Worm (Caenorhabditis elegans) whole organism, late embryonic: ENCODE results near the gene Y50D4C.5.

Source experiments
- C08G9.2 ChIP-seq: sonication (generic microtip); optimal IDR thresholded peaks from 2 replicates; lab custom pipeline; 2016; ENCODE audit warnings: mild to moderate bottlenecking, missing genetic modification characterization, moderate library complexity, missing compliant biosample characterization
- Y22D7AL.16 ChIP-seq: sonication (generic microtip); optimal IDR thresholded peaks from 2 replicates; lab custom pipeline; 2016; ENCODE audit warnings: missing genetic modification characterization, missing compliant biosample characterization
- ahr-1 ChIP-seq: sonication (generic microtip); optimal IDR thresholded peaks from 2 replicates; lab custom pipeline; 2016; ENCODE audit warnings: missing genetic modification characterization, missing compliant biosample characterization
- ama-1 ChIP-seq: fragments of 150-350 bp; optimal IDR thresholded peaks from 2 replicates; lab custom pipeline; 2014
- ceh-14 ChIP-seq: sonication (generic microtip); optimal IDR thresholded peaks from 2 replicates; lab custom pipeline; 2016; ENCODE audit warnings: missing genotype, missing genetic modification characterization, missing compliant biosample characterization
- ceh-2 ChIP-seq: sonication (generic microtip); optimal IDR thresholded peaks from 2 replicates; lab custom pipeline; 2016; ENCODE audit warnings: missing genotype, missing genetic modification characterization, missing compliant biosample characterization
- ceh-30 ChIP-seq: fragments of 150-350 bp; optimal IDR thresholded peaks from 2 replicates; lab custom pipeline; 2014; ENCODE audit warnings: missing biosample characterization, missing genetic modification characterization
- ceh-45 ChIP-seq: fragments of 200-800 bp; sonication (Bioruptor generic); IDR thresholded peaks from 2 replicates; pipeline ENCODE4 v1.3.6; 2022; ENCODE audit warnings: missing genetic modification reagents, missing genetic modification characterization, missing compliant biosample characterization
- ceh-48 ChIP-seq: sonication (generic microtip); optimal IDR thresholded peaks from 2 replicates; lab custom pipeline; 2016; ENCODE audit warnings: missing genetic modification characterization, inconsistent platforms, missing compliant biosample characterization
- dve-1 ChIP-seq: sonication (generic microtip); optimal IDR thresholded peaks from 2 replicates; lab custom pipeline; 2017; ENCODE audit warnings: antibody characterized with exemption, mild to moderate bottlenecking, missing genetic modification characterization, missing compliant biosample characterization
- elt-2 ChIP-seq: sonication (generic microtip); optimal IDR thresholded peaks from 2 replicates; lab custom pipeline; 2016; ENCODE audit warnings: missing genetic modification reagents, missing genetic modification characterization, missing compliant biosample characterization
- elt-4 ChIP-seq: sonication (generic microtip); optimal IDR thresholded peaks from 2 replicates; lab custom pipeline; 2016; ENCODE audit warnings: missing genetic modification characterization, missing compliant biosample characterization
- ets-4 ChIP-seq: sonication (generic microtip); optimal IDR thresholded peaks from 2 replicates; lab custom pipeline; 2016; ENCODE audit warnings: missing genetic modification characterization, missing compliant biosample characterization
- fax-1 ChIP-seq: sonication (generic microtip); optimal IDR thresholded peaks from 2 replicates; lab custom pipeline; 2016; ENCODE audit warnings: missing genotype, missing genetic modification characterization, missing compliant biosample characterization
- fkh-10 ChIP-seq: fragments of 150-350 bp; optimal IDR thresholded peaks from 2 replicates; lab custom pipeline; 2014; ENCODE audit warnings: missing biosample characterization, missing genetic modification reagents, missing genetic modification characterization
- fkh-6 ChIP-seq: sonication (generic microtip); optimal IDR thresholded peaks from 2 replicates; lab custom pipeline; 2016; ENCODE audit warnings: missing genetic modification characterization, missing compliant biosample characterization
- gmeb-2 ChIP-seq: sonication (generic microtip); optimal IDR thresholded peaks from 2 replicates; lab custom pipeline; 2016; ENCODE audit warnings: missing genetic modification characterization, inconsistent platforms, missing compliant biosample characterization
- hlh-13 ChIP-seq: fragments of 200-800 bp; sonication (Bioruptor generic); optimal IDR thresholded peaks from 2 replicates; lab custom pipeline; 2018; ENCODE audit warnings: mild to moderate bottlenecking, missing genetic modification characterization, missing compliant biosample characterization
- hlh-15 ChIP-seq: sonication (generic microtip); optimal IDR thresholded peaks from 2 replicates; lab custom pipeline; 2016; ENCODE audit warnings: missing genetic modification characterization, missing compliant biosample characterization
- lim-6 ChIP-seq: sonication (generic microtip); optimal IDR thresholded peaks from 2 replicates; lab custom pipeline; 2016; ENCODE audit warnings: missing genetic modification characterization, missing compliant biosample characterization
- mec-3 ChIP-seq: sonication (generic microtip); optimal IDR thresholded peaks from 2 replicates; lab custom pipeline; 2016; ENCODE audit warnings: borderline replicate concordance, missing genetic modification characterization, missing compliant biosample characterization
- nfya-1 ChIP-seq: sonication (generic microtip); optimal IDR thresholded peaks from 2 replicates; lab custom pipeline; 2017; ENCODE audit warnings: missing genetic modification characterization, mild to moderate bottlenecking, missing compliant biosample characterization, antibody characterized with exemption, moderate library complexity
- npax-4 ChIP-seq: sonication (generic microtip); optimal IDR thresholded peaks from 2 replicates; lab custom pipeline; 2016; ENCODE audit warnings: missing genetic modification characterization, missing compliant biosample characterization
- pag-3 ChIP-seq: sonication (generic microtip); optimal IDR thresholded peaks from 2 replicates; lab custom pipeline; 2016; ENCODE audit warnings: missing compliant biosample characterization, missing genetic modification characterization, borderline replicate concordance
- pha-4 ChIP-seq: fragments of 150-350 bp; optimal IDR thresholded peaks from 2 replicates; lab custom pipeline; 2018; ENCODE audit warnings: missing biosample characterization, missing genetic modification reagents, missing genetic modification characterization
- pros-1 ChIP-seq: fragments of 150-350 bp; optimal IDR thresholded peaks from 2 replicates; lab custom pipeline; 2014; ENCODE audit warnings: missing biosample characterization, missing genetic modification reagents, missing genetic modification characterization
- ref-2 ChIP-seq: sonication (generic microtip); optimal IDR thresholded peaks from 2 replicates; lab custom pipeline; 2016; ENCODE audit warnings: missing genetic modification characterization, missing compliant biosample characterization
- sdc-2 ChIP-seq: sonication (generic microtip); optimal IDR thresholded peaks from 2 replicates; lab custom pipeline; 2016; ENCODE audit warnings: missing genotype, missing genetic modification characterization, missing compliant biosample characterization
- sox-2 ChIP-seq: fragments of 200-800 bp; sonication (Bioruptor generic); IDR thresholded peaks from 2 replicates; pipeline ENCODE4 v1.3.6; 2022; ENCODE audit warnings: missing genetic modification reagents, missing genetic modification characterization, missing compliant biosample characterization
- syd-9 ChIP-seq: sonication (generic microtip); optimal IDR thresholded peaks from 2 replicates; lab custom pipeline; 2016; ENCODE audit warnings: mild to moderate bottlenecking, missing genetic modification characterization, moderate library complexity, missing compliant biosample characterization
- tbx-7 ChIP-seq: sonication (generic microtip); optimal IDR thresholded peaks from 2 replicates; lab custom pipeline; 2016; ENCODE audit warnings: missing genotype, missing genetic modification characterization, missing compliant biosample characterization
- ttx-3 ChIP-seq: sonication (generic microtip); optimal IDR thresholded peaks from 2 replicates; lab custom pipeline; 2016; ENCODE audit warnings: missing genetic modification reagents, missing genetic modification characterization, missing compliant biosample characterization
- unc-3 ChIP-seq, 2 experiments: fragments of 200-800 bp in 1 of 2; sonication (Bioruptor generic) in 1 of 2; sonication (generic microtip) in 1 of 2; conservative IDR thresholded peaks in 1 of 2; optimal IDR thresholded peaks in 1 of 2; 2 replicates each; pipeline versions ENCODE4 v1.3.6 to Lab custom; 2016 to 2022; ENCODE audit warnings: missing compliant biosample characterization in 2 of 2, missing genetic modification characterization in 2 of 2, missing genetic modification reagents in 1 of 2
- unc-55 ChIP-seq: sonication (generic microtip); optimal IDR thresholded peaks from 2 replicates; lab custom pipeline; 2017; ENCODE audit warnings: missing biosample characterization, missing genetic modification reagents, missing genetic modification characterization
- unc-86 ChIP-seq: sonication (generic microtip); optimal IDR thresholded peaks from 2 replicates; lab custom pipeline; 2016; ENCODE audit warnings: missing genetic modification characterization, missing compliant biosample characterization
- zip-5 ChIP-seq: sonication (generic microtip); optimal IDR thresholded peaks from 2 replicates; lab custom pipeline; 2016; ENCODE audit warnings: missing genetic modification characterization, missing compliant biosample characterization
- ztf-16 ChIP-seq: sonication (generic microtip); optimal IDR thresholded peaks from 2 replicates; lab custom pipeline; 2017; ENCODE audit warnings: missing genetic modification characterization, missing compliant biosample characterization

Gene Y50D4C.5

DNA sequence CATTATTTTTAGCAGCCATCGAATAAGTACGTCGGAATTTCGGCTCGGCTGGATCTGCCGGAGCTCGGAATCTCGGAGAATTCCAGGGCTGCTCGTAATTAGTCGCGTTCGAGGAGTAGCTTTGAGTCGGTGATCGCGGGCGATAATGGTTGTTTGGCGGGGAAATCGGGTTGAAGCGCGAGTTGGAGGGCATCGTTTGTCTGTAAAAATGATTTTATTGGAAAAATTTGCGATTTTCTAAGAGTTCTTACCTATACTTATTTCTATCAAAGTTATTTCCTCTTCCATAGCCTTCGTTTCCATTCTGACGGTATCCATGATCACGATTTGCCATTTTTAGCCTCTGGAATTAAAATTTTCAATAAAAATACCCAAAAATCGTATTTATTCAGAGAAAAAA, at the start of gene Y50D4C.5:
Gene Y50D4C.5, minus strand, starts transcription at position 345 of the 400 bp plus-strand sequence.
- TF ChIP-seq ttx-3 (tag; lab: Kevin White, UChicago) (no peak), zip-5 (tag; lab: Kevin White, UChicago) (no peak), ceh-30 (tag; lab: Kevin White, UChicago) (no peak), ahr-1 (tag; lab: Kevin White, UChicago) (no peak), lim-6 (tag; lab: Kevin White, UChicago) (no peak), ceh-14 (tag; lab: Kevin White, UChicago) (no peak), pha-4 (no peak), ztf-16 (tag; lab: Kevin White, UChicago) (no peak), elt-2 (no peak), unc-86 (tag; lab: Kevin White, UChicago) (no peak), tbx-7 (no peak), elt-4 (no peak), syd-9 (tag; lab: Kevin White, UChicago) (no peak), Y22D7AL.16 (tag; lab: Kevin White, UChicago) (no peak), ceh-2 (tag; lab: Kevin White, UChicago) (no peak), sox-2 (GFP tag; lab: Robert Waterston, UW) (no peak), ref-2 (no peak)
- TF ChIP-seq, all 69 proteins: peak for 0

DNA sequence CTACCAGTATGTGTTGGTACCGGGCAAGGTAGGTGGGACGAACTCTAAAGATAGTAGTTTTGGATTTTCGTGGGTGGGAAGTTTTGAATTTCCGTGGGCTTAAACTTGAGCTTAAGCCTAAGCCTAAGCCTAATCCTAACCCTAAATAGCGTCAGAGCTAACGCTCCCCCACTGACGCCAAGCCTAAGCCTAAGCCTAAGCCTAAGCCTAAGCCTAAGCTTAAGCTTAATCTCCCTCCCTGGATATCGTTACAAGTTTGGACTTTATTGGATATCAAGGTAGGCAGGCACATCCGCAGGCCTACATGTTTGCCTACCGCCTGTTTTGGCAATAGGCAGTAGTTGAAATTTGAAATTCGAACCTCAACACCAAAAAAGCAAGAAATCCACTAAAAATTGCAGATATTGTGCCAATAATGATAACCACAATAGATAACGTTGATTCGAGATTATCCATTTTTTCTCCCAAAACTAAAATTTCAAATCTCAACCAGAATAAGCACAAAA, 49.1 kb upstream of the Y50D4C.5 start, which contains the start of gene K10C9.4:
Gene K10C9.4, minus strand, starts transcription at position 456 of the 506 bp plus-strand sequence.
- TF ChIP-seq dve-1 (peak; percentile 86), hlh-15 (tag; lab: Kevin White, UChicago) (no peak)

DNA sequence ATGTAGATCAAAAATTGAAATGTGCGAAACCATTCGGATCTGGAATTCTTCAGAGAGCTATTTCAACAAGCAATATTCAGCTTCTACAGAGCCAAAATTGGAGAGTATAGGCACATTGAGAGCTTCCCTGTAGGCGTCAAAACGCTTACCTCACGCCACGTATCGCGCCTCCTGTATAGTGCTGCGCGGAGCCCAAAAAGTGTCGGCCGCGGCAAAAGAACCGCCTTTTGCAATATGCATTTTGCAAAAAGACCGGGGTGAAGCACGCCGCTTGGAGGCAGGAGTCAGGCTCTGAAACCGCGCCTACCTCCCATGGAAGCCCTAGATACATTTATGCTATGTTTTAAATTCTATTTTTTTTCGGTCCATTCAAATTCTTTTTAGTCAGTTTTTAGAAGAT, 48.1 kb upstream of the Y50D4C.5 start:
- no peak for TF ChIP-seq fkh-10 (GFP tag; lab: Kevin White, UChicago)
- no peak for TF ChIP-seq sdc-2 (tag; lab: Kevin White, UChicago)
- TF ChIP-seq hlh-13 (GFP tag; lab: Kevin White, UChicago): no peak
- TF ChIP-seq hlh-15 (tag; lab: Kevin White, UChicago): no peak
- TF ChIP-seq fax-1 (tag; lab: Kevin White, UChicago): no peak
- no peak for TF ChIP-seq unc-55 (GFP tag; lab: Kevin White, UChicago)
- TF ChIP-seq C08G9.2 (tag; lab: Kevin White, UChicago): no peak
- TF ChIP-seq fkh-6 (tag; lab: Kevin White, UChicago): no peak
- no peak for TF ChIP-seq zip-5 (tag; lab: Kevin White, UChicago)
- no peak for TF ChIP-seq unc-3 (GFP tag; conservative IDR thresholded peaks at IDR 0.05; lab: Robert Waterston, UW)
- no peak for TF ChIP-seq unc-3 (tag; optimal IDR thresholded peaks at IDR 0.05; lab: Kevin White, UChicago)
- TF ChIP-seq gmeb-2 (tag; lab: Kevin White, UChicago): no peak
- no peak for TF ChIP-seq ets-4 (tag; lab: Kevin White, UChicago)
- TF ChIP-seq ceh-30 (tag; lab: Kevin White, UChicago): no peak
- no peak for TF ChIP-seq pag-3 (tag; lab: Kevin White, UChicago)
- TF ChIP-seq pros-1 (tag; lab: Kevin White, UChicago): no peak
- TF ChIP-seq npax-4: no peak
- TF ChIP-seq pha-4: no peak
- TF ChIP-seq Y22D7AL.16 (tag; lab: Kevin White, UChicago): no peak
- no peak for TF ChIP-seq ceh-45 (GFP tag; lab: Robert Waterston, UW)
- no peak for TF ChIP-seq mec-3 (tag; lab: Kevin White, UChicago)
- TF ChIP-seq, all 69 proteins: peak for 0

DNA sequence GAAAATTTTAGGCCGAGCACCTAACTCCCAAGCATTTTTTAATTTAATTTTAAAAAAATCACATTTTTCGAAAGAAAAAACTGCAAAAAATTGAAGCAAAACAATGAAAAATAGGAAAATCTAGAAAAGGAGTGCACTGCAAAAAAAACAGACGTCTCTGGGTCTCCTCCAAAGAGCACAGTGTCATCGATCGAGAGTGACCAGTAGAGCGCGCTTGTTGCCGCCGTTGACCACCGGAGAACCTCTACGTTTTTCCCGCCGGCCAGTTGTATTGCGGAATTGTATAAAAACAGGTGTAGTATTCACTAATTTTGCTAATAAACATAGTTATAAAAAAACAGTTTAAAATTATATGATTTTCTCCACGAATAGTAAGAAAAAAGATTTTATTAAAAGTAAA, 45.8 kb upstream of the Y50D4C.5 start:
- TF ChIP-seq nfya-1 (tag; lab: Kevin White, UChicago): peak; percentile 3
- peak; percentile 30 for TF ChIP-seq unc-55 (GFP tag; lab: Kevin White, UChicago)
- TF ChIP-seq ama-1 (lab: Kevin White, UChicago): no peak
- TF ChIP-seq ceh-48 (tag; lab: Kevin White, UChicago): peak; percentile 23
